Fruit fly (Drosophila melanogaster) whole organism, embryonic: Measurements from ENCODE around the gene TwdlB.

Experiments
- Antp ChIP-seq: fragments of 200-800 bp; sonication (Bioruptor generic); optimal IDR thresholded peaks from 3 replicates; lab custom pipeline; 2016; ENCODE audit warnings: missing biosample characterization, missing genetic modification characterization
- CG10431 ChIP-seq: fragments of 200-800 bp; sonication (Bioruptor generic); optimal IDR thresholded peaks from 3 replicates; lab custom pipeline; 2018; ENCODE audit warnings: missing biosample characterization, mild to moderate bottlenecking, missing genetic modification characterization
- CG11093 ChIP-seq: fragments of 200-800 bp; sonication (Bioruptor generic); IDR thresholded peaks from 3 replicates; pipeline ENCODE4 v1.3.6; 2022; ENCODE audit warnings: missing biosample characterization, missing genetic modification characterization
- CG11695 ChIP-seq: fragments of 200-800 bp; sonication (Bioruptor generic); IDR thresholded peaks from 3 replicates; pipeline ENCODE4 v1.3.6; 2022; ENCODE audit warnings: missing biosample characterization, missing genetic modification characterization
- CG12219 ChIP-seq: fragments of 200-800 bp; sonication (Bioruptor generic); optimal IDR thresholded peaks from 3 replicates; lab custom pipeline; 2018; ENCODE audit warnings: missing biosample characterization, mild to moderate bottlenecking, missing genetic modification characterization
- CG12391 ChIP-seq: fragments of 200-800 bp; sonication (Bioruptor generic); optimal IDR thresholded peaks from 3 replicates; lab custom pipeline; 2018; ENCODE audit warnings: missing biosample characterization, mild to moderate bottlenecking, missing genetic modification characterization, moderate library complexity
- CG14050 ChIP-seq: fragments of 200-800 bp; sonication (Bioruptor generic); IDR thresholded peaks from 3 replicates; pipeline ENCODE4 v1.3.6; 2022; ENCODE audit warnings: missing biosample characterization, missing genetic modification characterization
- CG14710 ChIP-seq: fragments of 200-800 bp; sonication (Bioruptor generic); optimal IDR thresholded peaks from 3 replicates; lab custom pipeline; 2019; ENCODE audit warnings: missing biosample characterization, mild to moderate bottlenecking, missing genetic modification characterization, moderate library complexity
- CG1647 ChIP-seq: fragments of 200-800 bp; sonication (Bioruptor generic); optimal IDR thresholded peaks from 3 replicates; lab custom pipeline; 2016; ENCODE audit warnings: missing biosample characterization, missing genetic modification characterization
- CG17829 ChIP-seq: fragments of 200-800 bp; optimal IDR thresholded peaks from 2 replicates; lab custom pipeline; 2019; ENCODE audit warnings: missing biosample characterization, mild to moderate bottlenecking, missing genetic modification characterization, moderate library complexity
- CG18599 ChIP-seq: fragments of 200-800 bp; sonication (Bioruptor generic); optimal IDR thresholded peaks from 3 replicates; lab custom pipeline; 2017; ENCODE audit warnings: missing biosample characterization, missing genetic modification characterization, mild to moderate bottlenecking, moderate library complexity, missing genetic modification reagents
- CG3065 ChIP-seq: fragments of 200-800 bp; sonication (Bioruptor generic); optimal IDR thresholded peaks from 2 replicates; lab custom pipeline; 2016; ENCODE audit warnings: missing biosample characterization, missing genetic modification characterization
- CG31441 ChIP-seq: fragments of 200-800 bp; sonication (Bioruptor generic); IDR thresholded peaks from 2 replicates; pipeline ENCODE4 v1.3.6; 2022; ENCODE audit warnings: missing biosample characterization, missing genetic modification characterization
- CG3407 ChIP-seq: fragments of 200-800 bp; sonication (Bioruptor generic); optimal IDR thresholded peaks from 2 replicates; lab custom pipeline; 2018; ENCODE audit warnings: missing biosample characterization, mild to moderate bottlenecking, missing genetic modification characterization
- CG6272 ChIP-seq: fragments of 200-800 bp; sonication (Bioruptor generic); IDR thresholded peaks from 2 replicates; pipeline ENCODE4 v1.3.6; 2022; ENCODE audit warnings: missing biosample characterization, missing genetic modification characterization
- CG7928 ChIP-seq: fragments of 200-800 bp; sonication (Bioruptor generic); optimal IDR thresholded peaks from 2 replicates; lab custom pipeline; 2017; ENCODE audit warnings: missing biosample characterization, mild to moderate bottlenecking, missing genetic modification characterization
- CG8478 ChIP-seq: fragments of >200 bp; optimal IDR thresholded peaks from 2 replicates; lab custom pipeline; 2018
- CG9215 ChIP-seq: fragments of 200-800 bp; sonication (Bioruptor generic); IDR thresholded peaks from 2 replicates; pipeline ENCODE4 v1.3.6; 2022; ENCODE audit warnings: missing biosample characterization, missing genetic modification characterization
- CG9609 ChIP-seq: fragments of 200-800 bp; sonication (Bioruptor generic); optimal IDR thresholded peaks from 3 replicates; lab custom pipeline; 2016; ENCODE audit warnings: missing biosample characterization, missing genetic modification characterization
- CHES-1-like ChIP-seq: fragments of 200-800 bp; sonication (Bioruptor generic); optimal IDR thresholded peaks from 2 replicates; lab custom pipeline; 2016; ENCODE audit warnings: missing biosample characterization, missing genetic modification characterization
- Elba2 ChIP-seq: fragments of 200-800 bp; sonication (Bioruptor generic); optimal IDR thresholded peaks from 3 replicates; lab custom pipeline; 2016; ENCODE audit warnings: missing biosample characterization, missing genetic modification characterization
- GATAe ChIP-seq: fragments of 200-800 bp; sonication (Bioruptor generic); conservative IDR thresholded peaks from 2 replicates; pipeline ENCODE4 v1.3.6; 2022; ENCODE audit warnings: missing biosample characterization, missing genetic modification characterization
- Hr78 ChIP-seq, 2 experiments: fragments of 200-800 bp in 1 of 2; fragments of >200 bp in 1 of 2; sonication (Bioruptor generic) in 1 of 2; optimal IDR thresholded peaks; 2 replicates each; lab custom pipeline; 2017 to 2019; ENCODE audit warnings: missing biosample characterization in 2 of 2, missing genetic modification characterization in 2 of 2, mild to moderate bottlenecking in 1 of 2, moderate library complexity in 1 of 2
- MESR4 ChIP-seq: fragments of 200-800 bp; sonication (Bioruptor generic); optimal IDR thresholded peaks from 2 replicates; lab custom pipeline; 2018; ENCODE audit warnings: missing biosample characterization, mild to moderate bottlenecking, missing genetic modification characterization, moderate library complexity
- Mad ChIP-seq: fragments of 200-800 bp; sonication (Bioruptor generic); optimal IDR thresholded peaks from 2 replicates; lab custom pipeline; 2016; ENCODE audit warnings: missing biosample characterization, missing genetic modification characterization
- Myb ChIP-seq: fragments of 200-800 bp; sonication (Bioruptor generic); optimal IDR thresholded peaks from 2 replicates; lab custom pipeline; 2016; ENCODE audit warnings: missing biosample characterization, missing genetic modification characterization
- NC2β ChIP-seq: fragments of 200-800 bp; sonication (Bioruptor generic); optimal IDR thresholded peaks from 2 replicates; lab custom pipeline; 2016; ENCODE audit warnings: missing biosample characterization, missing genetic modification characterization
- Six4 ChIP-seq: fragments of 200-800 bp; sonication (Bioruptor generic); optimal IDR thresholded peaks from 2 replicates; lab custom pipeline; 2016; ENCODE audit warnings: missing biosample characterization, missing genetic modification characterization
- YL-1 ChIP-seq: fragments of 200-800 bp; sonication (Bioruptor generic); optimal IDR thresholded peaks from 3 replicates; lab custom pipeline; 2017; ENCODE audit warnings: missing biosample characterization, mild to moderate bottlenecking, missing genetic modification characterization
- ab ChIP-seq: fragments of 200-800 bp; sonication (Bioruptor generic); optimal IDR thresholded peaks from 2 replicates; lab custom pipeline; 2016; ENCODE audit warnings: missing biosample characterization, missing genetic modification characterization
- ase ChIP-seq: fragments of 200-800 bp; sonication (Bioruptor generic); IDR thresholded peaks from 3 replicates; pipeline ENCODE4 v1.3.6; 2022; ENCODE audit warnings: missing biosample characterization, missing genetic modification characterization
- bowl ChIP-seq: fragments of 200-800 bp; sonication (Bioruptor generic); IDR thresholded peaks from 2 replicates; pipeline ENCODE4 v1.3.6; 2022; ENCODE audit warnings: missing biosample characterization, missing genetic modification characterization
- chif ChIP-seq, 2 experiments: fragments of 200-800 bp; sonication (Bioruptor generic); optimal IDR thresholded peaks; 3 replicates each; lab custom pipeline; 2016; ENCODE audit warnings: missing biosample characterization in 2 of 2, missing genetic modification characterization in 2 of 2
- corto ChIP-seq: fragments of 200-800 bp; sonication (Bioruptor generic); optimal IDR thresholded peaks from 2 replicates; lab custom pipeline; 2016; ENCODE audit warnings: missing biosample characterization, mild to moderate bottlenecking, missing genetic modification characterization, moderate library complexity
- danr ChIP-seq: fragments of 200-800 bp; sonication (Bioruptor generic); IDR thresholded peaks from 2 replicates; pipeline ENCODE4 v1.3.6; 2022; ENCODE audit warnings: missing biosample characterization, missing genetic modification characterization
- dati ChIP-seq: fragments of 200-800 bp; sonication (Bioruptor generic); IDR thresholded peaks from 2 replicates; pipeline ENCODE4 v1.3.6; 2022; ENCODE audit warnings: missing biosample characterization, missing genetic modification characterization
- dysf ChIP-seq: fragments of 200-800 bp; sonication (Bioruptor generic); IDR thresholded peaks from 3 replicates; pipeline ENCODE4 v1.3.6; 2022; ENCODE audit warnings: missing biosample characterization, missing genetic modification characterization
- gcm2 ChIP-seq: fragments of 200-800 bp; sonication (Bioruptor generic); optimal IDR thresholded peaks from 2 replicates; lab custom pipeline; 2016; ENCODE audit warnings: missing biosample characterization, missing genetic modification characterization
- h ChIP-seq: fragments of >200 bp; optimal IDR thresholded peaks from 2 replicates; lab custom pipeline; 2017
- ind ChIP-seq: fragments of 200-800 bp; sonication (Bioruptor generic); optimal IDR thresholded peaks from 3 replicates; lab custom pipeline; 2016; ENCODE audit warnings: missing biosample characterization, missing genetic modification characterization
- inv ChIP-seq: fragments of 200-800 bp; sonication (Bioruptor generic); IDR thresholded peaks from 2 replicates; pipeline ENCODE4 v1.3.6; 2022; ENCODE audit warnings: missing biosample characterization, missing genetic modification characterization; ENCODE audit not compliant: partially characterized antibody
- knrl ChIP-seq: fragments of 200-800 bp; sonication (Bioruptor generic); IDR thresholded peaks from 3 replicates; pipeline ENCODE4 v1.3.6; 2022; ENCODE audit warnings: missing biosample characterization, missing genetic modification characterization; ENCODE audit not compliant: partially characterized antibody
- odd ChIP-seq: fragments of 200-800 bp; sonication (Bioruptor generic); optimal IDR thresholded peaks from 2 replicates; lab custom pipeline; 2017; ENCODE audit warnings: missing biosample characterization, mild to moderate bottlenecking, missing genetic modification characterization
- pfk ChIP-seq: fragments of 200-800 bp; sonication (Bioruptor generic); optimal IDR thresholded peaks from 2 replicates; lab custom pipeline; 2018; ENCODE audit warnings: missing biosample characterization, mild to moderate bottlenecking, missing genetic modification characterization, moderate library complexity
- rib ChIP-seq: fragments of 200-800 bp; sonication (Bioruptor generic); IDR thresholded peaks from 2 replicates; pipeline ENCODE4 v1.3.6; 2022; ENCODE audit warnings: missing biosample characterization, missing genetic modification characterization
- row ChIP-seq: fragments of 200-800 bp; sonication (Bioruptor generic); IDR thresholded peaks from 3 replicates; pipeline ENCODE4 v1.3.6; 2022; ENCODE audit warnings: missing biosample characterization, missing genetic modification characterization
- schlank ChIP-seq: fragments of 200-800 bp; sonication (Bioruptor generic); optimal IDR thresholded peaks from 2 replicates; lab custom pipeline; 2018; ENCODE audit warnings: missing biosample characterization, mild to moderate bottlenecking, missing genetic modification characterization
- sim ChIP-seq: fragments of 200-800 bp; sonication (Bioruptor generic); IDR thresholded peaks from 2 replicates; pipeline ENCODE4 v1.3.6; 2022; ENCODE audit warnings: missing biosample characterization, missing genetic modification characterization
- tio ChIP-seq: fragments of 200-800 bp; sonication (Bioruptor generic); optimal IDR thresholded peaks from 2 replicates; lab custom pipeline; 2017; ENCODE audit warnings: missing biosample characterization, missing genetic modification characterization, inconsistent platforms
- twi ChIP-seq: fragments of 200-800 bp; optimal IDR thresholded peaks from 2 replicates; lab custom pipeline; 2019; ENCODE audit warnings: missing biosample characterization, mild to moderate bottlenecking, missing genetic modification characterization, moderate library complexity
- zen ChIP-seq: fragments of 200-800 bp; sonication (Bioruptor generic); optimal IDR thresholded peaks from 3 replicates; lab custom pipeline; 2018; ENCODE audit warnings: missing biosample characterization, mild to moderate bottlenecking, missing genetic modification characterization, moderate library complexity
- zen2 ChIP-seq: fragments of 200-800 bp; sonication (Bioruptor generic); IDR thresholded peaks from 3 replicates; pipeline ENCODE4 v1.3.6; 2022; ENCODE audit warnings: missing biosample characterization, missing genetic modification characterization; ENCODE audit not compliant: partially characterized antibody

The TwdlB gene

dm6 chr3R:26654594-26654993 lies 31.3 kb upstream of the TwdlB start (continued):
- TF ChIP-seq schlank (tag; lab: Kevin White, UChicago) = no peak
- TF ChIP-seq CG9215 = peak; percentile 12; the same call in 1 of the 2 replicates
- 0 out of 2 replicates have a peak, but pooled peaks have one; percentile 14 for TF ChIP-seq sim
- TF ChIP-seq CG3065 (GFP tag; lab: Kevin White, UChicago) = no peak
- TF ChIP-seq CG14710 (tag; lab: Kevin White, UChicago) = no peak
- TF ChIP-seq dysf (GFP tag; lab: Robert Waterston, UW) = peak; percentile 77
- no peak for TF ChIP-seq CG10431 (GFP tag; lab: Kevin White, UChicago)
- peak; percentile 3 for TF ChIP-seq CG12219 (GFP tag; lab: Kevin White, UChicago)
- no peak for TF ChIP-seq inv
- peak; percentile 54 for TF ChIP-seq Antp (GFP tag; lab: Kevin White, UChicago)
- TF ChIP-seq Mad = no peak
- no peak for TF ChIP-seq pfk (GFP tag; lab: Kevin White, UChicago)
- no peak for TF ChIP-seq ab (GFP tag; lab: Kevin White, UChicago)
- no peak for TF ChIP-seq rib (GFP tag; lab: Robert Waterston, UW)
- TF ChIP-seq h = no peak
- TF ChIP-seq knrl (GFP tag; lab: Robert Waterston, UW) = no peak
- TF ChIP-seq dati = no peak
- no peak for TF ChIP-seq bowl (GFP tag; lab: Robert Waterston, UW)
- TF ChIP-seq GATAe = no peak
- no peak for TF ChIP-seq CG12391 (tag; lab: Kevin White, UChicago)
- no peak for TF ChIP-seq CG1647 (GFP tag; lab: Kevin White, UChicago)
- TF ChIP-seq CG9609 = peak; percentile 63
- peak; percentile 42; the same call in 2 of the 3 replicates for TF ChIP-seq CG14050
- TF ChIP-seq CG17829 (tag; lab: Kevin White, UChicago) = no peak
- no peak for TF ChIP-seq twi (tag; lab: Kevin White, UChicago)
- TF ChIP-seq CG6272 (GFP tag; lab: Robert Waterston, UW) = peak; percentile 25; the same call in 1 of the 2 replicates
- peak; percentile 69 for TF ChIP-seq CG18599 (GFP tag; lab: Kevin White, UChicago)
- peak; percentile 10 to 25 for TF ChIP-seq chif (GFP tag; optimal IDR thresholded peaks at IDR 0.05; lab: Kevin White, UChicago)
- TF ChIP-seq odd (GFP tag; lab: Kevin White, UChicago) = no peak
- peak; percentile 74 for TF ChIP-seq row (GFP tag; lab: Robert Waterston, UW)
- TF ChIP-seq CG3407 = peak; percentile 4
- TF ChIP-seq zen2 (GFP tag; lab: Robert Waterston, UW) = no peak
- TF ChIP-seq YL-1 = no peak
- TF ChIP-seq CG8478 (lab: Kevin White, UChicago) = no peak
- TF ChIP-seq ase (GFP tag; lab: Robert Waterston, UW) = peak; percentile 44; the same call in 2 of the 3 replicates
- TF ChIP-seq CG7928 (GFP tag; lab: Kevin White, UChicago) = no peak
- no peak for TF ChIP-seq Hr78 (GFP tag; optimal IDR thresholded peaks at IDR 0.05; lab: Kevin White, UChicago)
- TF ChIP-seq zen (tag; lab: Kevin White, UChicago) = no peak
- TF ChIP-seq CG11695 = peak; percentile 55; the same call in 1 of the 3 replicates
- TF ChIP-seq MESR4 (GFP tag; lab: Kevin White, UChicago) = no peak
- TF ChIP-seq gcm2 = no peak
- TF ChIP-seq tio (GFP tag; lab: Kevin White, UChicago) = no peak
- 0 out of 3 replicates have a peak, but pooled peaks have one; percentile 24 for TF ChIP-seq CG11093 (GFP tag; lab: Robert Waterston, UW)
- no peak for TF ChIP-seq NC2β (GFP tag; lab: Kevin White, UChicago)
- TF ChIP-seq corto = no peak
- peak; percentile 32 for TF ChIP-seq Myb (GFP tag; lab: Kevin White, UChicago)
- peak; percentile 40; the same call in 1 of the 2 replicates for TF ChIP-seq CG31441 (GFP tag; lab: Robert Waterston, UW)
- TF ChIP-seq Elba2 (GFP tag; lab: Kevin White, UChicago) = no peak
- TF ChIP-seq CHES-1-like (GFP tag; lab: Kevin White, UChicago) = peak; percentile 33
- peak; percentile 15; the same call in 1 of the 2 replicates for TF ChIP-seq danr
- TF ChIP-seq ind (GFP tag; lab: Kevin White, UChicago) = peak; percentile 66
- TF ChIP-seq Six4 = no peak
